Fruit fly (Drosophila melanogaster) whole organism, embryonic: ENCODE data around the gene CG43221.
A peak's percentile ranks its signal among the peaks of the same experiment; 100 is the strongest.

ENCODE experiments used
- Adf1 ChIP-seq: fragments of 200-800 bp; sonication (Bioruptor generic); IDR thresholded peaks from 2 replicates; pipeline ENCODE4 v1.3.6; 2022; ENCODE audit warnings: missing biosample characterization, missing genetic modification characterization
- Antp ChIP-seq: fragments of 200-800 bp; sonication (Bioruptor generic); optimal IDR thresholded peaks from 3 replicates; lab custom pipeline; 2016; ENCODE audit warnings: missing biosample characterization, missing genetic modification characterization
- Asciz ChIP-seq: fragments of 200-800 bp; sonication (Bioruptor generic); optimal IDR thresholded peaks from 2 replicates; lab custom pipeline; 2017; ENCODE audit warnings: missing biosample characterization, mild to moderate bottlenecking, missing genetic modification characterization, missing genetic modification reagents
- Atf-2 ChIP-seq: fragments of 200-800 bp; sonication (Bioruptor generic); optimal IDR thresholded peaks from 2 replicates; lab custom pipeline; 2016; ENCODE audit warnings: missing biosample characterization, missing genetic modification characterization
- CG10565 ChIP-seq: fragments of 200-800 bp; sonication (Bioruptor generic); optimal IDR thresholded peaks from 3 replicates; lab custom pipeline; 2016; ENCODE audit warnings: missing biosample characterization, mild to moderate bottlenecking, missing genetic modification characterization
- CG11560 ChIP-seq: fragments of 200-800 bp; sonication (Bioruptor generic); IDR thresholded peaks from 3 replicates; pipeline ENCODE4 v1.3.6; 2022; ENCODE audit warnings: missing biosample characterization, missing genetic modification characterization
- CG12299 ChIP-seq: fragments of 200-800 bp; sonication (Bioruptor generic); optimal IDR thresholded peaks from 2 replicates; lab custom pipeline; 2018; ENCODE audit warnings: missing biosample characterization, mild to moderate bottlenecking, missing genetic modification characterization
- CG12391 ChIP-seq: fragments of 200-800 bp; sonication (Bioruptor generic); optimal IDR thresholded peaks from 3 replicates; lab custom pipeline; 2018; ENCODE audit warnings: missing biosample characterization, mild to moderate bottlenecking, missing genetic modification characterization, moderate library complexity
- CG14050 ChIP-seq: fragments of 200-800 bp; sonication (Bioruptor generic); IDR thresholded peaks from 3 replicates; pipeline ENCODE4 v1.3.6; 2022; ENCODE audit warnings: missing biosample characterization, missing genetic modification characterization
- CG14965 ChIP-seq: fragments of 200-800 bp; sonication (Bioruptor generic); optimal IDR thresholded peaks from 2 replicates; lab custom pipeline; 2016; ENCODE audit warnings: missing biosample characterization, missing genetic modification characterization, borderline replicate concordance
- CG15269 ChIP-seq: fragments of 200-800 bp; sonication (Bioruptor generic); optimal IDR thresholded peaks from 2 replicates; lab custom pipeline; 2018; ENCODE audit warnings: missing biosample characterization, mild to moderate bottlenecking, missing genetic modification characterization, moderate library complexity
- CG15479 ChIP-seq: fragments of 200-800 bp; sonication (Bioruptor generic); optimal IDR thresholded peaks from 3 replicates; lab custom pipeline; 2019; ENCODE audit warnings: missing biosample characterization, mild to moderate bottlenecking, missing genetic modification characterization, moderate library complexity
- CG15514 ChIP-seq: fragments of 200-800 bp; sonication (Bioruptor generic); optimal IDR thresholded peaks from 3 replicates; lab custom pipeline; 2017; ENCODE audit warnings: missing biosample characterization, missing genetic modification characterization, mild to moderate bottlenecking, moderate library complexity, missing genetic modification reagents
- CG15601 ChIP-seq: fragments of 200-800 bp; sonication (Bioruptor generic); optimal IDR thresholded peaks from 3 replicates; lab custom pipeline; 2019; ENCODE audit warnings: missing biosample characterization, mild to moderate bottlenecking, missing genetic modification characterization, moderate library complexity
- CG17385 ChIP-seq: fragments of 200-800 bp; sonication (Bioruptor generic); optimal IDR thresholded peaks from 3 replicates; lab custom pipeline; 2018; ENCODE audit warnings: missing biosample characterization, mild to moderate bottlenecking, missing genetic modification characterization
- CG2889 ChIP-seq: fragments of 200-800 bp; sonication (Bioruptor generic); IDR thresholded peaks from 3 replicates; pipeline ENCODE4 v1.3.6; 2022; ENCODE audit warnings: missing biosample characterization, missing genetic modification characterization
- CG33213 ChIP-seq: fragments of 200-800 bp; sonication (Bioruptor generic); optimal IDR thresholded peaks from 3 replicates; lab custom pipeline; 2016; ENCODE audit warnings: missing biosample characterization, missing genetic modification characterization
- CG43689 ChIP-seq: fragments of 200-800 bp; sonication (Bioruptor generic); IDR thresholded peaks from 2 replicates; pipeline ENCODE4 v1.3.6; 2022; ENCODE audit warnings: missing biosample characterization, missing genetic modification characterization
- CG5180 ChIP-seq: fragments of 200-800 bp; sonication (Bioruptor generic); optimal IDR thresholded peaks from 3 replicates; lab custom pipeline; 2017; ENCODE audit warnings: missing biosample characterization, missing genetic modification characterization, mild to moderate bottlenecking, moderate library complexity, missing genetic modification reagents
- CG6254 ChIP-seq: fragments of 200-800 bp; sonication (Bioruptor generic); optimal IDR thresholded peaks from 3 replicates; lab custom pipeline; 2017; ENCODE audit warnings: mild to moderate bottlenecking, missing biosample characterization, missing genetic modification reagents, missing genetic modification characterization
- CG7372 ChIP-seq: fragments of 200-800 bp; sonication (Bioruptor generic); IDR thresholded peaks from 2 replicates; pipeline ENCODE4 v1.3.6; 2022; ENCODE audit warnings: missing biosample characterization, missing genetic modification characterization
- CG7928 ChIP-seq: fragments of 200-800 bp; sonication (Bioruptor generic); optimal IDR thresholded peaks from 2 replicates; lab custom pipeline; 2017; ENCODE audit warnings: missing biosample characterization, mild to moderate bottlenecking, missing genetic modification characterization
- CG8359 ChIP-seq: fragments of 200-800 bp; sonication (Bioruptor generic); optimal IDR thresholded peaks from 2 replicates; lab custom pipeline; 2017; ENCODE audit warnings: missing biosample characterization, mild to moderate bottlenecking, missing genetic modification characterization, borderline replicate concordance
- CG9727 ChIP-seq: fragments of 200-800 bp; sonication (Bioruptor generic); optimal IDR thresholded peaks from 3 replicates; lab custom pipeline; 2017; ENCODE audit warnings: missing biosample characterization, mild to moderate bottlenecking, missing genetic modification characterization
- CTCF ChIP-seq: fragments of 200-800 bp; sonication (Bioruptor generic); optimal IDR thresholded peaks from 2 replicates; lab custom pipeline; 2017; ENCODE audit warnings: missing biosample characterization, mild to moderate bottlenecking, missing genetic modification characterization, moderate library complexity
- CrebB ChIP-seq: fragments of 200-800 bp; sonication (Bioruptor generic); optimal IDR thresholded peaks from 3 replicates; lab custom pipeline; 2018; ENCODE audit warnings: missing biosample characterization, mild to moderate bottlenecking, missing genetic modification characterization
- Dad ChIP-seq: fragments of 200-800 bp; sonication (Bioruptor generic); optimal IDR thresholded peaks from 3 replicates; lab custom pipeline; 2016; ENCODE audit warnings: missing biosample characterization, missing genetic modification characterization
- HHEX ChIP-seq: fragments of 200-800 bp; sonication (Bioruptor generic); optimal IDR thresholded peaks from 3 replicates; lab custom pipeline; 2017; ENCODE audit warnings: missing biosample characterization, mild to moderate bottlenecking, missing genetic modification characterization, missing genetic modification reagents
- Lhr ChIP-seq: fragments of 200-800 bp; sonication (Bioruptor generic); optimal IDR thresholded peaks from 3 replicates; lab custom pipeline; 2017; ENCODE audit warnings: mild to moderate bottlenecking, missing biosample characterization, missing genetic modification reagents, missing genetic modification characterization
- MBD-R2 ChIP-seq: fragments of 200-800 bp; sonication (Bioruptor generic); IDR thresholded peaks from 2 replicates; pipeline ENCODE4 v1.3.6; 2022; ENCODE audit warnings: missing biosample characterization, missing genetic modification characterization
- Max ChIP-seq: fragments of 200-800 bp; sonication (Bioruptor generic); optimal IDR thresholded peaks from 2 replicates; lab custom pipeline; 2016; ENCODE audit warnings: missing biosample characterization, mild to moderate bottlenecking, missing genetic modification characterization
- Ptx1 ChIP-seq: fragments of 200-800 bp; sonication (Bioruptor generic); IDR thresholded peaks from 2 replicates; pipeline ENCODE4 v1.3.6; 2022; ENCODE audit warnings: missing biosample characterization, missing genetic modification characterization
- Six4 ChIP-seq: fragments of 200-800 bp; sonication (Bioruptor generic); optimal IDR thresholded peaks from 2 replicates; lab custom pipeline; 2016; ENCODE audit warnings: missing biosample characterization, missing genetic modification characterization
- Sox100B ChIP-seq: fragments of 200-800 bp; sonication (Bioruptor generic); optimal IDR thresholded peaks from 3 replicates; lab custom pipeline; 2018; ENCODE audit warnings: missing biosample characterization, mild to moderate bottlenecking, missing genetic modification characterization
- Taf1 ChIP-seq: fragments of 200-800 bp; sonication (Bioruptor generic); IDR thresholded peaks from 2 replicates; pipeline ENCODE4 v1.3.6; 2022; ENCODE audit warnings: missing biosample characterization, missing genetic modification characterization
- YL-1 ChIP-seq: fragments of 200-800 bp; sonication (Bioruptor generic); optimal IDR thresholded peaks from 3 replicates; lab custom pipeline; 2017; ENCODE audit warnings: missing biosample characterization, mild to moderate bottlenecking, missing genetic modification characterization
- al ChIP-seq: fragments of 200-800 bp; sonication (Bioruptor generic); IDR thresholded peaks from 2 replicates; pipeline ENCODE4 v1.3.6; 2022; ENCODE audit warnings: missing biosample characterization, missing genetic modification characterization
- aop ChIP-seq: fragments of 200-800 bp; sonication (Bioruptor generic); IDR thresholded peaks from 2 replicates; pipeline ENCODE4 v1.3.6; 2022; ENCODE audit warnings: missing biosample characterization, missing genetic modification characterization
- az2 ChIP-seq: fragments of 200-800 bp; sonication (Bioruptor generic); optimal IDR thresholded peaks from 3 replicates; lab custom pipeline; 2016; ENCODE audit warnings: missing biosample characterization, missing genetic modification characterization
- cas ChIP-seq: fragments of 200-800 bp; sonication (Bioruptor generic); IDR thresholded peaks from 2 replicates; pipeline ENCODE4 v1.3.6; 2022; ENCODE audit warnings: missing biosample characterization, missing genetic modification characterization
- cato ChIP-seq: fragments of 200-800 bp; sonication (Bioruptor generic); optimal IDR thresholded peaks from 2 replicates; lab custom pipeline; 2016; ENCODE audit warnings: missing biosample characterization, missing genetic modification characterization, borderline replicate concordance
- corto ChIP-seq: fragments of 200-800 bp; sonication (Bioruptor generic); optimal IDR thresholded peaks from 2 replicates; lab custom pipeline; 2016; ENCODE audit warnings: missing biosample characterization, mild to moderate bottlenecking, missing genetic modification characterization, moderate library complexity
- dati ChIP-seq: fragments of 200-800 bp; sonication (Bioruptor generic); IDR thresholded peaks from 2 replicates; pipeline ENCODE4 v1.3.6; 2022; ENCODE audit warnings: missing biosample characterization, missing genetic modification characterization
- dm ChIP-seq: fragments of 200-800 bp; sonication (Bioruptor generic); optimal IDR thresholded peaks from 3 replicates; lab custom pipeline; 2016; ENCODE audit warnings: missing biosample characterization, missing genetic modification characterization
- en ChIP-seq: fragments of 200-800 bp; sonication (Bioruptor generic); optimal IDR thresholded peaks from 2 replicates; lab custom pipeline; 2016; ENCODE audit warnings: missing biosample characterization, missing genetic modification characterization
- fru ChIP-seq: fragments of >200 bp; optimal IDR thresholded peaks from 2 replicates; lab custom pipeline; 2017
- gt ChIP-seq: fragments of 200-800 bp; sonication (Bioruptor generic); IDR thresholded peaks from 2 replicates; pipeline ENCODE4 v1.3.6; 2022; ENCODE audit warnings: missing biosample characterization, missing genetic modification characterization
- klu ChIP-seq: fragments of 200-800 bp; sonication (Bioruptor generic); IDR thresholded peaks from 2 replicates; pipeline ENCODE4 v1.3.6; 2022; ENCODE audit warnings: missing biosample characterization, missing genetic modification characterization
- phol ChIP-seq: fragments of 200-800 bp; sonication (Bioruptor generic); optimal IDR thresholded peaks from 3 replicates; lab custom pipeline; 2018; ENCODE audit warnings: missing biosample characterization, mild to moderate bottlenecking, missing genetic modification characterization, moderate library complexity
- sim ChIP-seq: fragments of 200-800 bp; sonication (Bioruptor generic); IDR thresholded peaks from 2 replicates; pipeline ENCODE4 v1.3.6; 2022; ENCODE audit warnings: missing biosample characterization, missing genetic modification characterization
- unc-4 ChIP-seq: fragments of 200-800 bp; sonication (Bioruptor generic); IDR thresholded peaks from 2 replicates; pipeline ENCODE4 v1.3.6; 2022; ENCODE audit warnings: missing biosample characterization, missing genetic modification characterization; ENCODE audit not compliant: partially characterized antibody
- usp ChIP-seq: fragments of >200 bp; optimal IDR thresholded peaks from 2 replicates; lab custom pipeline; 2017; ENCODE audit warnings: missing biosample characterization, missing genetic modification characterization
- zf30C ChIP-seq: fragments of 200-800 bp; sonication (Bioruptor generic); optimal IDR thresholded peaks from 3 replicates; lab custom pipeline; 2018; ENCODE audit warnings: missing biosample characterization, mild to moderate bottlenecking, missing genetic modification characterization

CG43221 gene

DNA sequence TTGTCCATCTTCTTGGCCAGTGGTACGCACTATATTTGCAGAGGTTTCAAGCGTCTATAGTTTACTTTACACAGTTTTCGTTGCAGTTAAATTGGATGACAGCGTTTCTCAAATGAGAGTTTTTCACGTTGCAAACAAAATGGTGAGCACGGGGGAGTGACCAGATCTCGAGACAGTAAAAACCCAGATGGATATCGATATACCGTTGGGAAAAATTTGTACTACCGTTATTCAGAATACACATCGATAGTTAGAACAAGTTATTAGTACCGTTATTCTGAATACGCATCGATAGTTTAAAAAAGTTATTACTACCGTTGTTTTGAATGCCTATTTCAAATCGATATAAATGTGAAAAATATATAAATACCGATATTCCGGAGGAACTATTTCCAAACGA is 7.8 kb upstream of the CG43221 start, which contains the start of gene cass (continued):
- TF ChIP-seq zf30C (GFP tag; lab: Kevin White, UChicago) (no peak), YL-1 (GFP tag; lab: Kevin White, UChicago) (peak; percentile 93), CG11560 (tag; lab: Robert Waterston, UW) (no peak), al (GFP tag; lab: Robert Waterston, UW) (no peak), phol (peak; percentile 97), CG14050 (GFP tag; lab: Robert Waterston, UW) (no peak), CG15269 (tag; lab: Kevin White, UChicago) (peak; percentile 23), dm (GFP tag; lab: Kevin White, UChicago) (peak; percentile 46), Ptx1 (GFP tag; lab: Robert Waterston, UW) (no peak), Taf1 (GFP tag; lab: Robert Waterston, UW) (no peak), en (GFP tag; lab: Kevin White, UChicago) (no peak), Adf1 (GFP tag; lab: Robert Waterston, UW) (no peak), CG17385 (no peak), CG15479 (GFP tag; lab: Kevin White, UChicago) (no peak), aop (GFP tag; lab: Robert Waterston, UW) (no peak), CG7372 (no peak), CG15514 (GFP tag; lab: Kevin White, UChicago) (peak; percentile 63), cato (no peak), Dad (GFP tag; lab: Kevin White, UChicago) (no peak), CG14965 (GFP tag; lab: Kevin White, UChicago) (no peak), Lhr (GFP tag; lab: Kevin White, UChicago) (peak; percentile 36), sim (GFP tag; lab: Robert Waterston, UW) (no peak), HHEX (GFP tag; lab: Kevin White, UChicago) (no peak), gt (GFP tag; lab: Robert Waterston, UW) (no peak), CG2889 (no peak), CTCF (peak; percentile 47), fru (lab: Kevin White, UChicago) (no peak), Asciz (GFP tag; lab: Kevin White, UChicago) (no peak), CG12299 (tag; lab: Kevin White, UChicago) (no peak), klu (GFP tag; lab: Robert Waterston, UW) (no peak), usp (no peak), unc-4 (GFP tag; lab: Robert Waterston, UW) (peak; percentile 93), Six4 (no peak), az2 (GFP tag; lab: Kevin White, UChicago) (no peak), CG43689 (GFP tag; lab: Robert Waterston, UW) (no peak), CG7928 (no peak), MBD-R2 (GFP tag; lab: Robert Waterston, UW) (peak; percentile 72), CG9727 (no peak), Antp (GFP tag; lab: Kevin White, UChicago) (no peak), CG8359 (GFP tag; lab: Kevin White, UChicago) (no peak), CG15601 (tag; lab: Kevin White, UChicago) (peak; percentile 33), corto (GFP tag; lab: Kevin White, UChicago) (no peak), dati (GFP tag; lab: Robert Waterston, UW) (no peak), Sox100B (GFP tag; lab: Kevin White, UChicago) (no peak), CG6254 (GFP tag; lab: Kevin White, UChicago) (no peak), CG33213 (GFP tag; lab: Kevin White, UChicago) (no peak), CG12391 (tag; lab: Kevin White, UChicago) (peak; percentile 4), CrebB (tag; lab: Kevin White, UChicago) (no peak), CG5180 (GFP tag; lab: Kevin White, UChicago) (no peak), Max (GFP tag; lab: Kevin White, UChicago) (peak; percentile 4), Atf-2 (GFP tag; lab: Kevin White, UChicago) (no peak), CG10565 (GFP tag; lab: Kevin White, UChicago) (no peak), cas (no peak)
